Fruit fly (Drosophila melanogaster) whole organism, embryonic: ENCODE measurements around the gene CNMa.

Experiments used
- ATbp ChIP-seq: fragments of 200-800 bp; sonication (Bioruptor generic); optimal IDR thresholded peaks from 2 replicates; lab custom pipeline; 2017; ENCODE audit warnings: missing biosample characterization, mild to moderate bottlenecking, missing genetic modification characterization, missing genetic modification reagents
- Blimp-1 ChIP-seq: fragments of 200-800 bp; sonication (Bioruptor generic); optimal IDR thresholded peaks from 3 replicates; lab custom pipeline; 2018; ENCODE audit warnings: missing biosample characterization, missing genetic modification characterization, mild to moderate bottlenecking, moderate library complexity, missing genetic modification reagents
- CG10321 ChIP-seq: fragments of 200-800 bp; sonication (Bioruptor generic); IDR thresholded peaks from 2 replicates; pipeline ENCODE4 v1.3.6; 2022; ENCODE audit warnings: missing biosample characterization, missing genetic modification characterization
- CG12071 ChIP-seq: fragments of 200-800 bp; sonication (Bioruptor generic); optimal IDR thresholded peaks from 3 replicates; lab custom pipeline; 2018; ENCODE audit warnings: missing biosample characterization, mild to moderate bottlenecking, missing genetic modification characterization
- CG13287 ChIP-seq: fragments of 200-800 bp; sonication (Bioruptor generic); IDR thresholded peaks from 2 replicates; pipeline ENCODE4 v1.3.6; 2022; ENCODE audit warnings: missing biosample characterization, missing genetic modification characterization; ENCODE audit not compliant: partially characterized antibody
- CG13775 ChIP-seq: fragments of 200-800 bp; sonication (Bioruptor generic); optimal IDR thresholded peaks from 3 replicates; lab custom pipeline; 2017; ENCODE audit warnings: missing biosample characterization, mild to moderate bottlenecking, missing genetic modification characterization
- CG17912 ChIP-seq: fragments of 200-800 bp; sonication (Bioruptor generic); optimal IDR thresholded peaks from 2 replicates; lab custom pipeline; 2018; ENCODE audit warnings: missing biosample characterization, mild to moderate bottlenecking, missing genetic modification characterization
- CG1792 ChIP-seq: fragments of 200-800 bp; sonication (Bioruptor generic); optimal IDR thresholded peaks from 2 replicates; lab custom pipeline; 2016; ENCODE audit warnings: missing biosample characterization, missing genetic modification characterization
- CG2120 ChIP-seq: fragments of 200-800 bp; sonication (Bioruptor generic); optimal IDR thresholded peaks from 3 replicates; lab custom pipeline; 2016; ENCODE audit warnings: missing biosample characterization, missing genetic modification characterization
- CG32772 ChIP-seq: fragments of 200-800 bp; sonication (Bioruptor generic); IDR thresholded peaks from 2 replicates; pipeline ENCODE4 v1.3.6; 2022; ENCODE audit warnings: missing biosample characterization, missing genetic modification characterization
- CG4617 ChIP-seq: fragments of 200-800 bp; sonication (Bioruptor generic); optimal IDR thresholded peaks from 3 replicates; lab custom pipeline; 2016; ENCODE audit warnings: missing biosample characterization, missing genetic modification characterization, borderline replicate concordance
- CG4730 ChIP-seq: fragments of 200-800 bp; sonication (Bioruptor generic); IDR thresholded peaks from 2 replicates; pipeline ENCODE4 v1.3.6; 2022; ENCODE audit warnings: missing biosample characterization, missing genetic modification characterization
- CG6689 ChIP-seq: fragments of 200-800 bp; sonication (Bioruptor generic); IDR thresholded peaks from 2 replicates; pipeline ENCODE4 v1.3.6; 2022; ENCODE audit warnings: missing biosample characterization, missing genetic modification characterization
- CG6854 ChIP-seq: fragments of 200-800 bp; sonication (Bioruptor generic); optimal IDR thresholded peaks from 3 replicates; lab custom pipeline; 2017; ENCODE audit warnings: missing biosample characterization, mild to moderate bottlenecking, missing genetic modification characterization
- CG7745 ChIP-seq: fragments of 200-800 bp; sonication (Bioruptor generic); optimal IDR thresholded peaks from 2 replicates; lab custom pipeline; 2018; ENCODE audit warnings: missing biosample characterization, mild to moderate bottlenecking, missing genetic modification characterization, moderate library complexity
- CG7928 ChIP-seq: fragments of 200-800 bp; sonication (Bioruptor generic); optimal IDR thresholded peaks from 2 replicates; lab custom pipeline; 2017; ENCODE audit warnings: missing biosample characterization, mild to moderate bottlenecking, missing genetic modification characterization
- CG8290 ChIP-seq, 3 experiments: fragments of 200-800 bp; sonication (Bioruptor generic); optimal IDR thresholded peaks; 2 replicates each; lab custom pipeline; 2016 to 2019; ENCODE audit warnings: missing biosample characterization in 3 of 3, missing genetic modification characterization in 3 of 3, mild to moderate bottlenecking in 2 of 3, moderate library complexity in 1 of 3
- Chrac-16 ChIP-seq: fragments of 200-800 bp; sonication (Bioruptor generic); optimal IDR thresholded peaks from 3 replicates; lab custom pipeline; 2016; ENCODE audit warnings: missing biosample characterization, missing genetic modification characterization
- Deaf1 ChIP-seq: fragments of 200-800 bp; optimal IDR thresholded peaks from 3 replicates; lab custom pipeline; 2019; ENCODE audit warnings: missing biosample characterization, mild to moderate bottlenecking, missing genetic modification characterization, moderate library complexity
- Dek ChIP-seq: fragments of 200-800 bp; sonication (Bioruptor generic); optimal IDR thresholded peaks from 3 replicates; lab custom pipeline; 2019; ENCODE audit warnings: missing biosample characterization, mild to moderate bottlenecking, missing genetic modification characterization, moderate library complexity
- Dll ChIP-seq: fragments of 200-800 bp; sonication (Bioruptor generic); IDR thresholded peaks from 4 replicates; pipeline ENCODE4 v1.3.6; 2022; ENCODE audit warnings: missing biosample characterization, missing genetic modification characterization; ENCODE audit not compliant: partially characterized antibody
- Eip74EF ChIP-seq, 2 experiments: fragments of 200-800 bp in 1 of 2; fragments of >200 bp in 1 of 2; sonication (Bioruptor generic) in 1 of 2; optimal IDR thresholded peaks; 2 replicates each; lab custom pipeline; 2017 to 2019; ENCODE audit warnings: missing biosample characterization in 2 of 2, missing genetic modification characterization in 2 of 2, mild to moderate bottlenecking in 1 of 2, moderate library complexity in 1 of 2
- MBD-R2 ChIP-seq: fragments of 200-800 bp; sonication (Bioruptor generic); IDR thresholded peaks from 2 replicates; pipeline ENCODE4 v1.3.6; 2022; ENCODE audit warnings: missing biosample characterization, missing genetic modification characterization
- Med ChIP-seq: fragments of 200-800 bp; sonication (Bioruptor generic); peaks from one replicate; lab custom pipeline; 2016; ENCODE audit warnings: missing biosample characterization, missing genetic modification characterization, mild to moderate bottlenecking, inconsistent platforms, moderate library complexity
- NK7.1 ChIP-seq: fragments of 200-800 bp; sonication (Bioruptor generic); optimal IDR thresholded peaks from 3 replicates; lab custom pipeline; 2016; ENCODE audit warnings: missing biosample characterization, missing genetic modification characterization
- Ravus ChIP-seq: fragments of 200-800 bp; sonication (Bioruptor generic); IDR thresholded peaks from 2 replicates; pipeline ENCODE4 v1.3.6; 2022; ENCODE audit warnings: missing biosample characterization, missing genetic modification characterization
- Rfx ChIP-seq: fragments of 200-800 bp; sonication (Bioruptor generic); IDR thresholded peaks from 2 replicates; pipeline ENCODE4 v1.3.6; 2022; ENCODE audit warnings: missing biosample characterization, missing genetic modification characterization
- Six4 ChIP-seq: fragments of 200-800 bp; sonication (Bioruptor generic); optimal IDR thresholded peaks from 2 replicates; lab custom pipeline; 2016; ENCODE audit warnings: missing biosample characterization, missing genetic modification characterization
- Sry-β ChIP-seq: fragments of 200-800 bp; sonication (Bioruptor generic); optimal IDR thresholded peaks from 2 replicates; lab custom pipeline; 2018; ENCODE audit warnings: missing biosample characterization, mild to moderate bottlenecking, missing genetic modification characterization, moderate library complexity
- Ssrp ChIP-seq: fragments of 200-800 bp; sonication (Bioruptor generic); optimal IDR thresholded peaks from 2 replicates; lab custom pipeline; 2018; ENCODE audit warnings: missing biosample characterization, mild to moderate bottlenecking, missing genetic modification characterization, moderate library complexity
- crc ChIP-seq: fragments of 200-800 bp; sonication (Bioruptor generic); optimal IDR thresholded peaks from 2 replicates; lab custom pipeline; 2016; ENCODE audit warnings: missing biosample characterization, missing genetic modification characterization
- croc ChIP-seq: fragments of 200-800 bp; sonication (Bioruptor generic); conservative IDR thresholded peaks from 3 replicates; pipeline ENCODE4 v1.3.6; 2022; ENCODE audit warnings: missing biosample characterization, missing genetic modification characterization
- crol ChIP-seq: fragments of 200-800 bp; sonication (Bioruptor generic); IDR thresholded peaks from 2 replicates; pipeline ENCODE4 v1.3.6; 2022; ENCODE audit warnings: missing biosample characterization, missing genetic modification characterization
- dan ChIP-seq: fragments of 200-800 bp; sonication (Bioruptor generic); IDR thresholded peaks from 2 replicates; pipeline ENCODE4 v1.3.6; 2022; ENCODE audit warnings: missing biosample characterization, missing genetic modification characterization
- emc ChIP-seq: fragments of 200-800 bp; sonication (Bioruptor generic); optimal IDR thresholded peaks from 2 replicates; lab custom pipeline; 2016; ENCODE audit warnings: missing biosample characterization, missing genetic modification characterization
- fru ChIP-seq: fragments of >200 bp; optimal IDR thresholded peaks from 2 replicates; lab custom pipeline; 2017
- lilli ChIP-seq: fragments of 200-800 bp; sonication (Bioruptor generic); optimal IDR thresholded peaks from 3 replicates; lab custom pipeline; 2016; ENCODE audit warnings: missing biosample characterization, missing genetic modification characterization
- lmd ChIP-seq: fragments of 200-800 bp; sonication (Bioruptor generic); IDR thresholded peaks from 2 replicates; pipeline ENCODE4 v1.3.6; 2022; ENCODE audit warnings: missing biosample characterization, missing genetic modification characterization
- pan ChIP-seq, 4 experiments: fragments of >200 bp in 3 of 4; fragments of 200-800 bp in 1 of 4; sonication (Bioruptor generic) in 1 of 4; optimal IDR thresholded peaks in 3 of 4; IDR thresholded peaks in 1 of 4; 2 replicates each; pipeline versions ENCODE4 v1.3.6 to Lab custom; 2017 to 2022; ENCODE audit warnings: missing biosample characterization in 2 of 4, missing genetic modification characterization in 2 of 4, mixed read lengths in 1 of 4
- sim ChIP-seq: fragments of 200-800 bp; sonication (Bioruptor generic); IDR thresholded peaks from 2 replicates; pipeline ENCODE4 v1.3.6; 2022; ENCODE audit warnings: missing biosample characterization, missing genetic modification characterization
- so ChIP-seq: fragments of 200-800 bp; sonication (Bioruptor generic); IDR thresholded peaks from 3 replicates; pipeline ENCODE4 v1.3.6; 2022; ENCODE audit warnings: missing biosample characterization, missing genetic modification characterization
- stwl ChIP-seq: fragments of 200-800 bp; sonication (Bioruptor generic); optimal IDR thresholded peaks from 3 replicates; lab custom pipeline; 2018; ENCODE audit warnings: missing biosample characterization, mild to moderate bottlenecking, missing genetic modification characterization, moderate library complexity
- tio ChIP-seq: fragments of 200-800 bp; sonication (Bioruptor generic); optimal IDR thresholded peaks from 2 replicates; lab custom pipeline; 2017; ENCODE audit warnings: missing biosample characterization, missing genetic modification characterization, inconsistent platforms
- tll ChIP-seq, 2 experiments: fragments of 200-800 bp in 1 of 2; fragments of >200 bp in 1 of 2; sonication (Bioruptor generic) in 1 of 2; optimal IDR thresholded peaks; 2 replicates each; lab custom pipeline; 2017 to 2019; ENCODE audit warnings: missing biosample characterization in 2 of 2, missing genetic modification characterization in 2 of 2, mild to moderate bottlenecking in 1 of 2, moderate library complexity in 1 of 2
- vvl ChIP-seq: fragments of 200-800 bp; sonication (Bioruptor generic); IDR thresholded peaks from 2 replicates; pipeline ENCODE4 v1.3.6; 2022; ENCODE audit warnings: missing biosample characterization, missing genetic modification characterization
- zen2 ChIP-seq: fragments of 200-800 bp; sonication (Bioruptor generic); IDR thresholded peaks from 3 replicates; pipeline ENCODE4 v1.3.6; 2022; ENCODE audit warnings: missing biosample characterization, missing genetic modification characterization; ENCODE audit not compliant: partially characterized antibody

The CNMa gene

dm6 chr3L:1887929-1888529, 32.6 kb upstream of the CNMa start:
- TF ChIP-seq Blimp-1 (GFP tag; lab: Kevin White, UChicago) = peak; percentile 22
- TF ChIP-seq Eip74EF (GFP tag; optimal IDR thresholded peaks at IDR 0.05; lab: Kevin White, UChicago) = no peak

DNA sequence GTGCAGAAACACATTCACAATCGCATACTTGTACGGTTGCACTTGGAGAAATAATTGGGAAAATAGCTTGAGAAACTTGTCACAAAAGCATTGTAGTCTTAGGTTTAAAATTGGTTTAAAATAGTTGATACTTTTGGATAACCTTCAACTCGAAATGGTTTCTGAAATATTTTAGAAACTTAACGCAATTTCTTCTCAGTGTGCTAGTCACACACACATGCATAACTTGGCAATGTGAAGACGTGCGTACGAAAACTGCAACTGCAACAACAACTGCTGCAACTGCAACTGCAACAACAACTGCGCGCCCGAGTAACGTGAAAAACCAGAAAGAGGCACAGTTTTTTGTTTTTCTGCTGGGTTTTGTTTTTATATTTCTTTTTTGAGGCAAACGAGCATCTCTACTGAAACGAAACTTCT, 30.7 kb upstream of the CNMa start:
- TF ChIP-seq CG7928 (no peak), ATbp (GFP tag; lab: Kevin White, UChicago) (peak; percentile 84), emc (GFP tag; lab: Kevin White, UChicago) (peak; percentile 40), fru (lab: Kevin White, UChicago) (no peak), crc (GFP tag; lab: Kevin White, UChicago) (peak; percentile 40), CG13775 (GFP tag; lab: Kevin White, UChicago) (peak; percentile 78), MBD-R2 (no peak), Eip74EF (GFP tag; optimal IDR thresholded peaks at IDR 0.05; lab: Kevin White, UChicago) (peak in 1 of 2 experiments; percentile 66), stwl (peak; percentile 57), CG1792 (peak; percentile 70), Deaf1 (tag; lab: Kevin White, UChicago) (no peak), tll (GFP tag; optimal IDR thresholded peaks at IDR 0.05; lab: Kevin White, UChicago) (peak in 1 of 2 experiments; percentile 36), Rfx (GFP tag; lab: Robert Waterston, UW) (peak; percentile 51; the same call in 1 of the 2 replicates), Ravus (GFP tag; lab: Robert Waterston, UW) (peak; percentile 73), CG12071 (GFP tag; lab: Kevin White, UChicago) (peak; percentile 76), CG17912 (GFP tag; lab: Kevin White, UChicago) (peak; percentile 53), Six4 (GFP tag; lab: Kevin White, UChicago) (peak; percentile 72), vvl (GFP tag; lab: Robert Waterston, UW) (peak; percentile 90), pan (optimal IDR thresholded peaks at IDR 0.05; lab: Kevin White, UChicago) (no peak), pan (GFP tag; optimal IDR thresholded peaks at IDR 0.05 in 1 of 2, IDR thresholded peaks at IDR 0.05 in 1 of 2) (peak in 1 of 2 experiments; percentile 82), CG6854 (GFP tag; lab: Kevin White, UChicago) (no peak), CG4617 (GFP tag; lab: Kevin White, UChicago) (peak; percentile 32), CG2120 (GFP tag; lab: Kevin White, UChicago) (no peak), NK7.1 (GFP tag; lab: Kevin White, UChicago) (peak; percentile 59), croc (GFP tag; lab: Robert Waterston, UW) (peak; percentile 84), Dek (peak; percentile 27), so (peak; percentile 87), sim (GFP tag; lab: Robert Waterston, UW) (peak; percentile 82), zen2 (GFP tag; lab: Robert Waterston, UW) (no peak), crol (GFP tag; lab: Robert Waterston, UW) (no peak), lmd (GFP tag; lab: Robert Waterston, UW) (peak; percentile 75), CG4730 (GFP tag; lab: Robert Waterston, UW) (peak; percentile 76), Dll (GFP tag; lab: Robert Waterston, UW) (no peak), CG32772 (GFP tag; lab: Robert Waterston, UW) (peak; percentile 81), CG13287 (GFP tag; lab: Robert Waterston, UW) (no peak), lilli (peak; percentile 67), CG7745 (tag; lab: Kevin White, UChicago) (no peak), tio (GFP tag; lab: Kevin White, UChicago) (peak; percentile 77), Med (GFP tag; lab: Kevin White, UChicago) (peak; percentile 96), dan (peak; percentile 78), Ssrp (peak; percentile 88), Chrac-16 (GFP tag; lab: Kevin White, UChicago) (peak; percentile 81), CG8290 (GFP tag; optimal IDR thresholded peaks at IDR 0.05; lab: Kevin White, UChicago) (peak; percentile 73), CG8290 (tag; optimal IDR thresholded peaks at IDR 0.05; lab: Kevin White, UChicago) (peak in 1 of 2 experiments; percentile 87), CG10321 (GFP tag; lab: Robert Waterston, UW) (peak; percentile 49; the same call in 1 of the 2 replicates), CG6689 (GFP tag; lab: Robert Waterston, UW) (peak; percentile 84), Sry-β (GFP tag; lab: Kevin White, UChicago) (peak; percentile 1)
